Fruit fly (Drosophila melanogaster) whole organism, embryonic: ENCODE measurements around the gene mmy.

Experiments
- Asciz ChIP-seq: fragments of 200-800 bp; sonication (Bioruptor generic); optimal IDR thresholded peaks from 2 replicates; lab custom pipeline; 2017; ENCODE audit warnings: missing biosample characterization, mild to moderate bottlenecking, missing genetic modification characterization, missing genetic modification reagents
- Atf6 ChIP-seq: fragments of 200-800 bp; sonication (Bioruptor generic); IDR thresholded peaks from 2 replicates; pipeline ENCODE4 v1.3.6; 2022; ENCODE audit warnings: missing biosample characterization, missing genetic modification characterization
- B-H2 ChIP-seq: fragments of 200-800 bp; sonication (Bioruptor generic); optimal IDR thresholded peaks from 2 replicates; lab custom pipeline; 2018; ENCODE audit warnings: missing biosample characterization, mild to moderate bottlenecking, missing genetic modification characterization
- Blimp-1 ChIP-seq: fragments of 200-800 bp; sonication (Bioruptor generic); optimal IDR thresholded peaks from 3 replicates; lab custom pipeline; 2018; ENCODE audit warnings: missing biosample characterization, missing genetic modification characterization, mild to moderate bottlenecking, moderate library complexity, missing genetic modification reagents
- CG10543 ChIP-seq: fragments of 200-800 bp; sonication (Bioruptor generic); optimal IDR thresholded peaks from 3 replicates; lab custom pipeline; 2017; ENCODE audit warnings: missing biosample characterization, mild to moderate bottlenecking, missing genetic modification characterization, moderate library complexity
- CG11085 ChIP-seq: fragments of 200-800 bp; sonication (Bioruptor generic); IDR thresholded peaks from 2 replicates; pipeline ENCODE4 v1.3.6; 2022; ENCODE audit warnings: missing biosample characterization, missing genetic modification characterization
- CG11247 ChIP-seq: fragments of 200-800 bp; sonication (Bioruptor generic); IDR thresholded peaks from 2 replicates; pipeline ENCODE4 v1.3.6; 2022; ENCODE audit warnings: missing biosample characterization, missing genetic modification characterization
- CG12219 ChIP-seq: fragments of 200-800 bp; sonication (Bioruptor generic); optimal IDR thresholded peaks from 3 replicates; lab custom pipeline; 2018; ENCODE audit warnings: missing biosample characterization, mild to moderate bottlenecking, missing genetic modification characterization
- CG1233 ChIP-seq: fragments of 200-800 bp; sonication (Bioruptor generic); optimal IDR thresholded peaks from 4 replicates; lab custom pipeline; 2018; ENCODE audit warnings: missing biosample characterization, mild to moderate bottlenecking, missing genetic modification characterization
- CG12391 ChIP-seq: fragments of 200-800 bp; sonication (Bioruptor generic); optimal IDR thresholded peaks from 3 replicates; lab custom pipeline; 2018; ENCODE audit warnings: missing biosample characterization, mild to moderate bottlenecking, missing genetic modification characterization, moderate library complexity
- CG13894 ChIP-seq: fragments of 200-800 bp; sonication (Bioruptor generic); optimal IDR thresholded peaks from 3 replicates; lab custom pipeline; 2018; ENCODE audit warnings: missing biosample characterization, mild to moderate bottlenecking, missing genetic modification characterization, moderate library complexity
- CG14014 ChIP-seq: fragments of 200-800 bp; sonication (Bioruptor generic); IDR thresholded peaks from 2 replicates; pipeline ENCODE4 v1.3.6; 2022; ENCODE audit warnings: missing biosample characterization, missing genetic modification characterization
- CG15479 ChIP-seq: fragments of 200-800 bp; sonication (Bioruptor generic); optimal IDR thresholded peaks from 3 replicates; lab custom pipeline; 2019; ENCODE audit warnings: missing biosample characterization, mild to moderate bottlenecking, missing genetic modification characterization, moderate library complexity
- CG16813 ChIP-seq: fragments of 200-800 bp; sonication (Bioruptor generic); IDR thresholded peaks from 3 replicates; pipeline ENCODE4 v1.3.6; 2022; ENCODE audit warnings: missing biosample characterization, missing genetic modification characterization; ENCODE audit not compliant: partially characterized antibody
- CG17612 ChIP-seq: fragments of 200-800 bp; sonication (Bioruptor generic); IDR thresholded peaks from 2 replicates; pipeline ENCODE4 v1.3.6; 2022; ENCODE audit warnings: missing biosample characterization, missing genetic modification characterization
- CG17829 ChIP-seq: fragments of 200-800 bp; optimal IDR thresholded peaks from 2 replicates; lab custom pipeline; 2019; ENCODE audit warnings: missing biosample characterization, mild to moderate bottlenecking, missing genetic modification characterization, moderate library complexity
- CG1792 ChIP-seq: fragments of 200-800 bp; sonication (Bioruptor generic); optimal IDR thresholded peaks from 2 replicates; lab custom pipeline; 2016; ENCODE audit warnings: missing biosample characterization, missing genetic modification characterization
- CG1832 ChIP-seq: fragments of 200-800 bp; sonication (Bioruptor generic); optimal IDR thresholded peaks from 2 replicates; lab custom pipeline; 2017; ENCODE audit warnings: missing biosample characterization, mild to moderate bottlenecking, missing genetic modification characterization, inconsistent platforms
- CG2875 ChIP-seq: fragments of 200-800 bp; sonication (Bioruptor generic); optimal IDR thresholded peaks from 2 replicates; lab custom pipeline; 2017; ENCODE audit warnings: missing biosample characterization, mild to moderate bottlenecking, missing genetic modification characterization, missing genetic modification reagents
- CG31388 ChIP-seq: fragments of 200-800 bp; sonication (Bioruptor generic); optimal IDR thresholded peaks from 2 replicates; lab custom pipeline; 2016; ENCODE audit warnings: missing biosample characterization, missing genetic modification characterization
- CG3407 ChIP-seq: fragments of 200-800 bp; sonication (Bioruptor generic); optimal IDR thresholded peaks from 2 replicates; lab custom pipeline; 2018; ENCODE audit warnings: missing biosample characterization, mild to moderate bottlenecking, missing genetic modification characterization
- CG4820 ChIP-seq: fragments of 200-800 bp; sonication (Bioruptor generic); optimal IDR thresholded peaks from 3 replicates; lab custom pipeline; 2016; ENCODE audit warnings: missing biosample characterization, missing genetic modification characterization
- CG7963 ChIP-seq: fragments of 200-800 bp; sonication (Bioruptor generic); IDR thresholded peaks from 3 replicates; pipeline ENCODE4 v1.3.6; 2022; ENCODE audit warnings: missing biosample characterization, missing genetic modification characterization; ENCODE audit not compliant: partially characterized antibody
- CG8089 ChIP-seq: fragments of 200-800 bp; sonication (Bioruptor generic); optimal IDR thresholded peaks from 3 replicates; lab custom pipeline; 2016; ENCODE audit warnings: missing biosample characterization, missing genetic modification characterization
- CG8281 ChIP-seq: fragments of 200-800 bp; sonication (Bioruptor generic); optimal IDR thresholded peaks from 2 replicates; lab custom pipeline; 2018; ENCODE audit warnings: missing biosample characterization, mild to moderate bottlenecking, missing genetic modification characterization, moderate library complexity
- CG8290 ChIP-seq, 3 experiments: fragments of 200-800 bp; sonication (Bioruptor generic); optimal IDR thresholded peaks; 2 replicates each; lab custom pipeline; 2016 to 2019; ENCODE audit warnings: missing biosample characterization in 3 of 3, missing genetic modification characterization in 3 of 3, mild to moderate bottlenecking in 2 of 3, moderate library complexity in 1 of 3
- Ets65A ChIP-seq: fragments of 200-800 bp; sonication (Bioruptor generic); peaks from one replicate; lab custom pipeline; 2016; ENCODE audit warnings: missing biosample characterization, missing genetic modification characterization
- Gsc ChIP-seq: fragments of 200-800 bp; sonication (Bioruptor generic); IDR thresholded peaks from 2 replicates; pipeline ENCODE4 v1.3.6; 2022; ENCODE audit warnings: missing biosample characterization, missing genetic modification characterization
- H15 ChIP-seq: fragments of 200-800 bp; sonication (Bioruptor generic); IDR thresholded peaks from 3 replicates; pipeline ENCODE4 v1.3.6; 2022; ENCODE audit warnings: missing biosample characterization, missing genetic modification characterization
- HLH4C ChIP-seq: fragments of 200-800 bp; sonication (Bioruptor generic); IDR thresholded peaks from 3 replicates; pipeline ENCODE4 v1.3.6; 2022; ENCODE audit warnings: missing biosample characterization, missing genetic modification characterization; ENCODE audit not compliant: partially characterized antibody
- Side ChIP-seq: fragments of 200-800 bp; sonication (Bioruptor generic); optimal IDR thresholded peaks from 2 replicates; lab custom pipeline; 2016; ENCODE audit warnings: missing biosample characterization, missing genetic modification characterization
- Sin3A ChIP-seq: fragments of >200 bp; optimal IDR thresholded peaks from 2 replicates; lab custom pipeline; 2018
- Usf ChIP-seq: fragments of 200-800 bp; sonication (Bioruptor generic); optimal IDR thresholded peaks from 2 replicates; lab custom pipeline; 2017; ENCODE audit warnings: missing genotype, missing biosample characterization, missing genetic modification characterization
- ab ChIP-seq: fragments of 200-800 bp; sonication (Bioruptor generic); optimal IDR thresholded peaks from 2 replicates; lab custom pipeline; 2016; ENCODE audit warnings: missing biosample characterization, missing genetic modification characterization
- ara ChIP-seq: fragments of 200-800 bp; sonication (Bioruptor generic); IDR thresholded peaks from 2 replicates; pipeline ENCODE4 v1.3.6; 2022; ENCODE audit warnings: missing biosample characterization, missing genetic modification characterization
- chinmo ChIP-seq: fragments of 200-800 bp; sonication (Bioruptor generic); IDR thresholded peaks from 4 replicates; pipeline ENCODE4 v1.3.6; 2022; ENCODE audit warnings: missing biosample characterization, missing genetic modification characterization; ENCODE audit not compliant: partially characterized antibody
- crol ChIP-seq: fragments of 200-800 bp; sonication (Bioruptor generic); IDR thresholded peaks from 2 replicates; pipeline ENCODE4 v1.3.6; 2022; ENCODE audit warnings: missing biosample characterization, missing genetic modification characterization
- dmrt99B ChIP-seq: fragments of 200-800 bp; sonication (Bioruptor generic); optimal IDR thresholded peaks from 2 replicates; lab custom pipeline; 2018; ENCODE audit warnings: missing biosample characterization, mild to moderate bottlenecking, missing genetic modification characterization, moderate library complexity
- fru ChIP-seq: fragments of >200 bp; optimal IDR thresholded peaks from 2 replicates; lab custom pipeline; 2017
- inv ChIP-seq: fragments of 200-800 bp; sonication (Bioruptor generic); IDR thresholded peaks from 2 replicates; pipeline ENCODE4 v1.3.6; 2022; ENCODE audit warnings: missing biosample characterization, missing genetic modification characterization; ENCODE audit not compliant: partially characterized antibody
- kay ChIP-seq: fragments of 200-800 bp; sonication (Bioruptor generic); optimal IDR thresholded peaks from 2 replicates; lab custom pipeline; 2016; ENCODE audit warnings: missing biosample characterization, missing genetic modification characterization
- klu ChIP-seq: fragments of 200-800 bp; sonication (Bioruptor generic); IDR thresholded peaks from 2 replicates; pipeline ENCODE4 v1.3.6; 2022; ENCODE audit warnings: missing biosample characterization, missing genetic modification characterization
- lov ChIP-seq, 2 experiments: fragments of 200-800 bp in 1 of 2; fragments of >200 bp in 1 of 2; sonication (Bioruptor generic) in 1 of 2; IDR thresholded peaks in 1 of 2; optimal IDR thresholded peaks in 1 of 2; 2 replicates in 1 of 2; 3 replicates in 1 of 2; pipeline versions ENCODE4 v1.3.6 to Lab custom; 2017 to 2022; ENCODE audit warnings: missing biosample characterization in 1 of 2, missing genetic modification characterization in 1 of 2
- ro ChIP-seq: fragments of 200-800 bp; sonication (Bioruptor generic); IDR thresholded peaks from 2 replicates; pipeline ENCODE4 v1.3.6; 2022; ENCODE audit warnings: missing biosample characterization, missing genetic modification characterization
- sens ChIP-seq: fragments of 200-800 bp; sonication (Bioruptor generic); peaks from one replicate; lab custom pipeline; 2016; ENCODE audit warnings: missing biosample characterization, missing genetic modification characterization
- sens-2 ChIP-seq: fragments of 200-800 bp; sonication (Bioruptor generic); IDR thresholded peaks from 2 replicates; pipeline ENCODE4 v1.3.6; 2022; ENCODE audit warnings: missing biosample characterization, missing genetic modification characterization
- twi ChIP-seq: fragments of 200-800 bp; optimal IDR thresholded peaks from 2 replicates; lab custom pipeline; 2019; ENCODE audit warnings: missing biosample characterization, mild to moderate bottlenecking, missing genetic modification characterization, moderate library complexity
- usp ChIP-seq: fragments of >200 bp; optimal IDR thresholded peaks from 2 replicates; lab custom pipeline; 2017; ENCODE audit warnings: missing biosample characterization, missing genetic modification characterization

The mmy gene

dm6 chr2L:6508666-6509065 lies 35.0 kb upstream of the mmy start (continued):
- TF ChIP-seq CG8089 (GFP tag; lab: Kevin White, UChicago) (no peak), CG1233 (GFP tag; lab: Kevin White, UChicago) (no peak), chinmo (no peak), CG11085 (no peak), dmrt99B (tag; lab: Kevin White, UChicago) (peak; percentile 55), Gsc (GFP tag; lab: Robert Waterston, UW) (no peak), CG12391 (tag; lab: Kevin White, UChicago) (peak; percentile 46), Sin3A (lab: Kevin White, UChicago) (no peak), CG7963 (no peak), ro (no peak), klu (GFP tag; lab: Robert Waterston, UW) (no peak), Atf6 (GFP tag; lab: Robert Waterston, UW) (no peak), Side (GFP tag; lab: Kevin White, UChicago) (no peak)

dm6 chr2L:6503724-6504037 lies 30.0 kb upstream of the mmy start:
- TF ChIP-seq CG14014 (GFP tag; lab: Robert Waterston, UW), result no peak
- TF ChIP-seq Ets65A (GFP tag; lab: Kevin White, UChicago), result no peak
- TF ChIP-seq crol, result peak; percentile 37; the same call in 1 of the 2 replicates
- TF ChIP-seq Blimp-1 (GFP tag; lab: Kevin White, UChicago), result peak; percentile 81

- TF ChIP-seq ab (no peak), CG16813 (GFP tag; lab: Robert Waterston, UW) (no peak), CG13894 (tag; lab: Kevin White, UChicago) (peak; percentile 75), CG11247 (GFP tag; lab: Robert Waterston, UW) (no peak), sens (GFP tag; lab: Kevin White, UChicago) (peak; percentile 8), CG8281 (no peak), CG15479 (GFP tag; lab: Kevin White, UChicago) (peak; percentile 20), CG1792 (GFP tag; lab: Kevin White, UChicago) (no peak), usp (GFP tag; lab: Kevin White, UChicago) (no peak), CG3407 (no peak), CG1832 (GFP tag; lab: Kevin White, UChicago) (peak; percentile 37), fru (no peak), CG12219 (GFP tag; lab: Kevin White, UChicago) (no peak), kay (GFP tag; lab: Kevin White, UChicago) (no peak), twi (tag; lab: Kevin White, UChicago) (no peak), Usf (GFP tag; lab: Kevin White, UChicago) (no peak), HLH4C (GFP tag; lab: Robert Waterston, UW) (no peak), CG8290 (GFP tag; optimal IDR thresholded peaks at IDR 0.05; lab: Kevin White, UChicago) (peak; percentile 54), CG8290 (tag; optimal IDR thresholded peaks at IDR 0.05; lab: Kevin White, UChicago) (no peak), CG2875 (GFP tag; lab: Kevin White, UChicago) (no peak), ara (GFP tag; lab: Robert Waterston, UW) (no peak), H15 (GFP tag; lab: Robert Waterston, UW) (no peak), CG4820 (no peak), CG31388 (no peak), inv (no peak), CG17612 (no peak), lov (optimal IDR thresholded peaks at IDR 0.05; lab: Kevin White, UChicago) (no peak), lov (GFP tag; IDR thresholded peaks at IDR 0.05; lab: Robert Waterston, UW) (no peak), sens-2 (GFP tag; lab: Robert Waterston, UW) (no peak), CG10543 (GFP tag; lab: Kevin White, UChicago) (no peak), Asciz (GFP tag; lab: Kevin White, UChicago) (no peak), B-H2 (GFP tag; lab: Kevin White, UChicago) (no peak), CG17829 (tag; lab: Kevin White, UChicago) (no peak)
These were observed 29.4 kb upstream of the mmy start for dm6 chr2L:6502887-6503723.
